Worm (Caenorhabditis elegans) whole organism, mixed stage, embryonic: ENCODE results near the gene nep-20.

Experiments used
- blmp-1 ChIP-seq: fragments of 150-350 bp; optimal IDR thresholded peaks from 2 replicates; lab custom pipeline; 2014; ENCODE audit warnings: missing biosample characterization, missing genetic modification characterization
- drap-1 ChIP-seq: fragments of 200-800 bp; sonication (Bioruptor generic); optimal IDR thresholded peaks from 3 replicates; lab custom pipeline; 2018; ENCODE audit warnings: mild to moderate bottlenecking, missing genetic modification characterization, missing compliant biosample characterization
- elt-1 ChIP-seq: sonication (generic microtip); optimal IDR thresholded peaks from 2 replicates; lab custom pipeline; 2017; ENCODE audit warnings: missing genetic modification characterization, mild to moderate bottlenecking, missing compliant biosample characterization, antibody characterized with exemption, moderate library complexity, borderline replicate concordance; ENCODE audit not compliant: insufficient read depth
- elt-3 ChIP-seq: fragments of 150-350 bp; optimal IDR thresholded peaks from 2 replicates; lab custom pipeline; 2014; ENCODE audit warnings: missing biosample characterization, missing genetic modification characterization
- lin-13 ChIP-seq: fragments of 150-350 bp; optimal IDR thresholded peaks from 2 replicates; lab custom pipeline; 2014; ENCODE audit warnings: missing biosample characterization, missing genetic modification characterization
- nhr-12 ChIP-seq: fragments of 150-350 bp; optimal IDR thresholded peaks from 2 replicates; lab custom pipeline; 2014; ENCODE audit warnings: missing biosample characterization, missing genetic modification characterization
- nhr-237 ChIP-seq: fragments of 150-350 bp; optimal IDR thresholded peaks from 2 replicates; lab custom pipeline; 2014; ENCODE audit warnings: missing biosample characterization, missing genetic modification characterization
- nhr-76 ChIP-seq: sonication (generic microtip); optimal IDR thresholded peaks from 2 replicates; lab custom pipeline; 2017; ENCODE audit warnings: missing biosample characterization, missing genetic modification characterization
- pha-4 ChIP-seq: fragments of 150-350 bp; optimal IDR thresholded peaks from 2 replicates; lab custom pipeline; 2018; ENCODE audit warnings: missing biosample characterization, missing genetic modification reagents, missing genetic modification characterization
- sptf-1 ChIP-seq: sonication (generic microtip); optimal IDR thresholded peaks from 2 replicates; lab custom pipeline; 2017; ENCODE audit warnings: mild to moderate bottlenecking, missing genetic modification characterization, moderate library complexity, missing compliant biosample characterization
- unc-39 ChIP-seq: fragments of 150-350 bp; optimal IDR thresholded peaks from 2 replicates; lab custom pipeline; 2014; ENCODE audit warnings: missing biosample characterization, missing genetic modification characterization

ce11 chrII:3381510-3381909 is 13.9 kb downstream of the nep-20 start, which contains the start of gene T06D4.1:
- TF ChIP-seq elt-1 (tag; lab: Kevin White, UChicago), result no peak
- no peak for TF ChIP-seq nhr-237
- TF ChIP-seq unc-39 (tag; lab: Kevin White, UChicago), result no peak
- no peak for TF ChIP-seq elt-3
- TF ChIP-seq drap-1 (GFP tag; lab: Kevin White, UChicago), result no peak
- TF ChIP-seq sptf-1, result no peak
- no peak for TF ChIP-seq lin-13 (tag; lab: Kevin White, UChicago)
- TF ChIP-seq nhr-76 (tag; lab: Kevin White, UChicago), result no peak
- no peak for TF ChIP-seq pha-4 (tag; lab: Kevin White, UChicago)
- no peak for TF ChIP-seq blmp-1
- TF ChIP-seq nhr-12 (tag; lab: Kevin White, UChicago), result no peak
